Fruit fly (Drosophila melanogaster) whole organism, embryonic: ENCODE data around the gene Atx-1.
A peak's percentile ranks its signal among the peaks of the same experiment; 100 is the strongest.

Experiments
- ATbp ChIP-seq: fragments of 200-800 bp; sonication (Bioruptor generic); optimal IDR thresholded peaks from 2 replicates; lab custom pipeline; 2017; ENCODE audit warnings: missing biosample characterization, mild to moderate bottlenecking, missing genetic modification characterization, missing genetic modification reagents
- Blimp-1 ChIP-seq: fragments of 200-800 bp; sonication (Bioruptor generic); optimal IDR thresholded peaks from 3 replicates; lab custom pipeline; 2018; ENCODE audit warnings: missing biosample characterization, missing genetic modification characterization, mild to moderate bottlenecking, moderate library complexity, missing genetic modification reagents
- CG10147 ChIP-seq: fragments of 200-800 bp; sonication (Bioruptor generic); optimal IDR thresholded peaks from 2 replicates; lab custom pipeline; 2019; ENCODE audit warnings: missing biosample characterization, mild to moderate bottlenecking, missing genetic modification characterization, moderate library complexity
- CG10267 ChIP-seq: fragments of 200-800 bp; sonication (Bioruptor generic); optimal IDR thresholded peaks from 2 replicates; lab custom pipeline; 2018; ENCODE audit warnings: missing biosample characterization, mild to moderate bottlenecking, missing genetic modification characterization, moderate library complexity
- CG10274 ChIP-seq: fragments of 200-800 bp; sonication (Bioruptor generic); optimal IDR thresholded peaks from 3 replicates; lab custom pipeline; 2017; ENCODE audit warnings: missing biosample characterization, mild to moderate bottlenecking, missing genetic modification characterization
- CG10959 ChIP-seq: fragments of 200-800 bp; sonication (Bioruptor generic); IDR thresholded peaks from 2 replicates; pipeline ENCODE4 v1.3.6; 2022; ENCODE audit warnings: missing biosample characterization, missing genetic modification characterization
- CG11085 ChIP-seq: fragments of 200-800 bp; sonication (Bioruptor generic); IDR thresholded peaks from 2 replicates; pipeline ENCODE4 v1.3.6; 2022; ENCODE audit warnings: missing biosample characterization, missing genetic modification characterization
- CG12071 ChIP-seq: fragments of 200-800 bp; sonication (Bioruptor generic); optimal IDR thresholded peaks from 3 replicates; lab custom pipeline; 2018; ENCODE audit warnings: missing biosample characterization, mild to moderate bottlenecking, missing genetic modification characterization
- CG12104 ChIP-seq: fragments of 200-800 bp; sonication (Bioruptor generic); optimal IDR thresholded peaks from 3 replicates; lab custom pipeline; 2016; ENCODE audit warnings: missing biosample characterization, missing genetic modification characterization
- CG13624 ChIP-seq: fragments of 200-800 bp; sonication (Bioruptor generic); optimal IDR thresholded peaks from 2 replicates; lab custom pipeline; 2016; ENCODE audit warnings: missing biosample characterization, missing genetic modification characterization
- CG15696 ChIP-seq: fragments of 200-800 bp; sonication (Bioruptor generic); optimal IDR thresholded peaks from 2 replicates; lab custom pipeline; 2019; ENCODE audit warnings: missing biosample characterization, mild to moderate bottlenecking, missing genetic modification characterization, moderate library complexity
- CG16813 ChIP-seq: fragments of 200-800 bp; sonication (Bioruptor generic); IDR thresholded peaks from 3 replicates; pipeline ENCODE4 v1.3.6; 2022; ENCODE audit warnings: missing biosample characterization, missing genetic modification characterization; ENCODE audit not compliant: partially characterized antibody
- CG17328 ChIP-seq: fragments of 200-800 bp; sonication (Bioruptor generic); IDR thresholded peaks from 2 replicates; pipeline ENCODE4 v1.3.6; 2022; ENCODE audit warnings: missing biosample characterization, missing genetic modification characterization
- CG17829 ChIP-seq: fragments of 200-800 bp; optimal IDR thresholded peaks from 2 replicates; lab custom pipeline; 2019; ENCODE audit warnings: missing biosample characterization, mild to moderate bottlenecking, missing genetic modification characterization, moderate library complexity
- CG17912 ChIP-seq: fragments of 200-800 bp; sonication (Bioruptor generic); optimal IDR thresholded peaks from 2 replicates; lab custom pipeline; 2018; ENCODE audit warnings: missing biosample characterization, mild to moderate bottlenecking, missing genetic modification characterization
- CG30403 ChIP-seq: fragments of 200-800 bp; sonication (Bioruptor generic); optimal IDR thresholded peaks from 3 replicates; lab custom pipeline; 2016; ENCODE audit warnings: missing biosample characterization, missing genetic modification characterization
- CG32532 ChIP-seq: fragments of 200-800 bp; sonication (Bioruptor generic); IDR thresholded peaks from 2 replicates; pipeline ENCODE4 v1.3.6; 2022; ENCODE audit warnings: missing biosample characterization, missing genetic modification characterization
- CG32772 ChIP-seq: fragments of 200-800 bp; sonication (Bioruptor generic); IDR thresholded peaks from 2 replicates; pipeline ENCODE4 v1.3.6; 2022; ENCODE audit warnings: missing biosample characterization, missing genetic modification characterization
- CG3726 ChIP-seq: fragments of 200-800 bp; sonication (Bioruptor generic); IDR thresholded peaks from 3 replicates; pipeline ENCODE4, ENCODE4 v1.3.6; 2022; ENCODE audit warnings: missing biosample characterization, missing genetic modification characterization
- CG7357 ChIP-seq: fragments of 200-800 bp; sonication (Bioruptor generic); IDR thresholded peaks from 3 replicates; pipeline ENCODE4 v1.3.6; 2022; ENCODE audit warnings: missing biosample characterization, missing genetic modification characterization
- CG8944 ChIP-seq: fragments of 200-800 bp; sonication (Bioruptor generic); optimal IDR thresholded peaks from 3 replicates; lab custom pipeline; 2016; ENCODE audit warnings: missing biosample characterization, missing genetic modification characterization
- CG9215 ChIP-seq: fragments of 200-800 bp; sonication (Bioruptor generic); IDR thresholded peaks from 2 replicates; pipeline ENCODE4 v1.3.6; 2022; ENCODE audit warnings: missing biosample characterization, missing genetic modification characterization
- Camta ChIP-seq: fragments of 200-800 bp; sonication (Bioruptor generic); optimal IDR thresholded peaks from 2 replicates; lab custom pipeline; 2016; ENCODE audit warnings: missing biosample characterization, missing genetic modification characterization
- CkIIα-i1 ChIP-seq: fragments of 200-800 bp; sonication (Bioruptor generic); IDR thresholded peaks from 2 replicates; pipeline ENCODE4 v1.3.6; 2022; ENCODE audit warnings: missing biosample characterization, missing genetic modification characterization
- Hr39 ChIP-seq: fragments of >200 bp; optimal IDR thresholded peaks from 2 replicates; lab custom pipeline; 2017
- Lhr ChIP-seq: fragments of 200-800 bp; sonication (Bioruptor generic); optimal IDR thresholded peaks from 3 replicates; lab custom pipeline; 2017; ENCODE audit warnings: mild to moderate bottlenecking, missing biosample characterization, missing genetic modification reagents, missing genetic modification characterization
- Mes4 ChIP-seq: fragments of 200-800 bp; sonication (Bioruptor generic); optimal IDR thresholded peaks from 2 replicates; lab custom pipeline; 2016; ENCODE audit warnings: missing biosample characterization, missing genetic modification characterization
- Optix ChIP-seq: fragments of 200-800 bp; sonication (Bioruptor generic); IDR thresholded peaks from 3 replicates; pipeline ENCODE4 v1.3.6; 2022; ENCODE audit warnings: missing biosample characterization, missing genetic modification characterization
- Poxn ChIP-seq: fragments of 200-800 bp; sonication (Bioruptor generic); IDR thresholded peaks from 2 replicates; pipeline ENCODE4 v1.3.6; 2022; ENCODE audit warnings: missing biosample characterization, missing genetic modification characterization
- Six4 ChIP-seq: fragments of 200-800 bp; sonication (Bioruptor generic); optimal IDR thresholded peaks from 2 replicates; lab custom pipeline; 2016; ENCODE audit warnings: missing biosample characterization, missing genetic modification characterization
- Ssrp ChIP-seq: fragments of 200-800 bp; sonication (Bioruptor generic); optimal IDR thresholded peaks from 2 replicates; lab custom pipeline; 2018; ENCODE audit warnings: missing biosample characterization, mild to moderate bottlenecking, missing genetic modification characterization, moderate library complexity
- Vsx1 ChIP-seq: fragments of 200-800 bp; sonication (Bioruptor generic); optimal IDR thresholded peaks from 2 replicates; lab custom pipeline; 2017; ENCODE audit warnings: missing biosample characterization, mild to moderate bottlenecking, missing genetic modification characterization, missing genetic modification reagents
- amos ChIP-seq: fragments of 200-800 bp; sonication (Bioruptor generic); IDR thresholded peaks from 2 replicates; pipeline ENCODE4 v1.3.6; 2022; ENCODE audit warnings: missing biosample characterization, missing genetic modification characterization; ENCODE audit not compliant: partially characterized antibody
- bbx ChIP-seq: fragments of 200-800 bp; sonication (Bioruptor generic); IDR thresholded peaks from 2 replicates; pipeline ENCODE4 v1.3.6; 2022; ENCODE audit warnings: missing biosample characterization, missing genetic modification characterization; ENCODE audit not compliant: partially characterized antibody
- chm ChIP-seq: fragments of 200-800 bp; sonication (Bioruptor generic); IDR thresholded peaks from 2 replicates; pipeline ENCODE4 v1.3.6; 2022; ENCODE audit warnings: missing biosample characterization, missing genetic modification characterization
- fd3F ChIP-seq: fragments of 200-800 bp; sonication (Bioruptor generic); optimal IDR thresholded peaks from 2 replicates; lab custom pipeline; 2018; ENCODE audit warnings: missing biosample characterization, mild to moderate bottlenecking, missing genetic modification characterization, moderate library complexity
- fd64A ChIP-seq: fragments of 200-800 bp; sonication (Bioruptor generic); optimal IDR thresholded peaks from 3 replicates; lab custom pipeline; 2018; ENCODE audit warnings: missing biosample characterization, mild to moderate bottlenecking, missing genetic modification characterization
- ftz-f1 ChIP-seq: fragments of 200-800 bp; sonication (Bioruptor generic); optimal IDR thresholded peaks from 2 replicates; lab custom pipeline; 2016; ENCODE audit warnings: missing biosample characterization, missing genetic modification characterization
- grn ChIP-seq: fragments of 200-800 bp; sonication (Bioruptor generic); optimal IDR thresholded peaks from 3 replicates; lab custom pipeline; 2017; ENCODE audit warnings: missing biosample characterization, missing genetic modification characterization
- gro ChIP-seq: fragments of 200-800 bp; sonication (Bioruptor generic); optimal IDR thresholded peaks from 2 replicates; lab custom pipeline; 2016; ENCODE audit warnings: missing biosample characterization, missing genetic modification characterization
- insv ChIP-seq, 2 experiments: fragments of 200-800 bp; sonication (Bioruptor generic); optimal IDR thresholded peaks; 3 replicates each; lab custom pipeline; 2016 to 2018; ENCODE audit warnings: missing biosample characterization in 2 of 2, missing genetic modification characterization in 2 of 2
- inv ChIP-seq: fragments of 200-800 bp; sonication (Bioruptor generic); IDR thresholded peaks from 2 replicates; pipeline ENCODE4 v1.3.6; 2022; ENCODE audit warnings: missing biosample characterization, missing genetic modification characterization; ENCODE audit not compliant: partially characterized antibody
- jing ChIP-seq: fragments of 200-800 bp; sonication (Bioruptor generic); optimal IDR thresholded peaks from 2 replicates; lab custom pipeline; 2018; ENCODE audit warnings: missing biosample characterization, mild to moderate bottlenecking, missing genetic modification characterization
- sima ChIP-seq: fragments of 200-800 bp; sonication (Bioruptor generic); optimal IDR thresholded peaks from 2 replicates; lab custom pipeline; 2016; ENCODE audit warnings: missing biosample characterization, missing genetic modification characterization
- sna ChIP-seq: fragments of 200-800 bp; sonication (Bioruptor generic); IDR thresholded peaks from 2 replicates; pipeline ENCODE4 v1.3.6; 2022; ENCODE audit warnings: missing biosample characterization, missing genetic modification characterization; ENCODE audit not compliant: partially characterized antibody
- tin ChIP-seq: fragments of 200-800 bp; sonication (Bioruptor generic); optimal IDR thresholded peaks from 3 replicates; lab custom pipeline; 2016; ENCODE audit warnings: missing biosample characterization, missing genetic modification characterization
- twi ChIP-seq: fragments of 200-800 bp; optimal IDR thresholded peaks from 2 replicates; lab custom pipeline; 2019; ENCODE audit warnings: missing biosample characterization, mild to moderate bottlenecking, missing genetic modification characterization, moderate library complexity
- unc-4 ChIP-seq: fragments of 200-800 bp; sonication (Bioruptor generic); IDR thresholded peaks from 2 replicates; pipeline ENCODE4 v1.3.6; 2022; ENCODE audit warnings: missing biosample characterization, missing genetic modification characterization; ENCODE audit not compliant: partially characterized antibody
- vfl ChIP-seq: fragments of 200-800 bp; sonication (Bioruptor generic); optimal IDR thresholded peaks from 2 replicates; lab custom pipeline; 2016; ENCODE audit warnings: missing biosample characterization, missing genetic modification characterization
- wek ChIP-seq: fragments of 200-800 bp; sonication (Bioruptor generic); optimal IDR thresholded peaks from 3 replicates; lab custom pipeline; 2018; ENCODE audit warnings: missing biosample characterization, mild to moderate bottlenecking, missing genetic modification characterization, moderate library complexity
- zf30C ChIP-seq: fragments of 200-800 bp; sonication (Bioruptor generic); optimal IDR thresholded peaks from 3 replicates; lab custom pipeline; 2018; ENCODE audit warnings: missing biosample characterization, mild to moderate bottlenecking, missing genetic modification characterization

Gene Atx-1

DNA sequence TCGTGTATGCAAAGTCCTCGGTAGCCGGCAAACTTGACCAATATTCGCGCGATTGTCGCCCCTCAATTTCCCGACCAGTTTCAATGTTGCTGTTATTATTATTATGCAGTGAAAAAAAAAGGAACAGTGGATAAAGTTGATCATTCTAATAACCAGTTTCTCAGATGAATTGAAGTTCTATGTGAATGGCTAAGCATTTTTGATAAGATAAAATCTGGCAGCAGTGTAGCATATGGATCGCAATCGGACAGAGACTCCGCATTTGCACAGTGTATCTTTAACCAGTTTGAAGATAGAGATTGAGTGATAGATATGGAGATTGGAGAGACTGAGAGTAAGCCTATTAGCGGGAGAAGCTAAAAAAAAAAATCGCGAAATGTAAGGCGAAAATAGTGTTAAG lies 29.6 kb upstream of the Atx-1 start (continued):
- peak; percentile 59 for TF ChIP-seq CG32772 (GFP tag; lab: Robert Waterston, UW)
- no peak for TF ChIP-seq amos (GFP tag; lab: Robert Waterston, UW)
- peak; percentile 75 for TF ChIP-seq CG30403 (GFP tag; lab: Kevin White, UChicago)
- TF ChIP-seq CG15696 (tag; lab: Kevin White, UChicago) = no peak
- no peak for TF ChIP-seq CG10959 (GFP tag; lab: Robert Waterston, UW)
- TF ChIP-seq unc-4 (GFP tag; lab: Robert Waterston, UW) = no peak
- peak; percentile 51 for TF ChIP-seq Camta (GFP tag; lab: Kevin White, UChicago)
- peak; percentile 65 for TF ChIP-seq Optix
- peak; percentile 50 for TF ChIP-seq Blimp-1 (GFP tag; lab: Kevin White, UChicago)
- TF ChIP-seq CG17829 (tag; lab: Kevin White, UChicago) = no peak
- TF ChIP-seq Hr39 (lab: Kevin White, UChicago) = no peak
- peak; percentile 37 for TF ChIP-seq sima (GFP tag; lab: Kevin White, UChicago)
- no peak for TF ChIP-seq twi (tag; lab: Kevin White, UChicago)
- peak; percentile 80 for TF ChIP-seq CG12071 (GFP tag; lab: Kevin White, UChicago)
- peak; percentile 68 for TF ChIP-seq CG17328 (GFP tag; lab: Robert Waterston, UW)
- no peak for TF ChIP-seq Lhr (GFP tag; lab: Kevin White, UChicago)
- peak; percentile 62 for TF ChIP-seq ATbp (GFP tag; lab: Kevin White, UChicago)
- peak; percentile 69 for TF ChIP-seq CG8944 (GFP tag; lab: Kevin White, UChicago)
- peak; percentile 73 for TF ChIP-seq tin (GFP tag; lab: Kevin White, UChicago)
- peak; percentile 89 for TF ChIP-seq CG32532
- TF ChIP-seq CG13624 = peak; percentile 64
- peak; percentile 59; the same call in 1 of the 2 replicates for TF ChIP-seq chm (GFP tag; lab: Robert Waterston, UW)
- peak; percentile 67 for TF ChIP-seq grn (GFP tag; lab: Kevin White, UChicago)
- no peak for TF ChIP-seq inv
- peak; percentile 32 for TF ChIP-seq Mes4 (GFP tag; lab: Kevin White, UChicago)
- peak; percentile 49 for TF ChIP-seq CG12104 (GFP tag; lab: Kevin White, UChicago)
- peak; percentile 29 for TF ChIP-seq CG10267 (tag; lab: Kevin White, UChicago)
- no peak for TF ChIP-seq fd64A
- TF ChIP-seq insv (GFP tag; optimal IDR thresholded peaks at IDR 0.05; lab: Kevin White, UChicago) = no peak
- TF ChIP-seq CG11085 (GFP tag; lab: Robert Waterston, UW) = peak; percentile 70
- no peak for TF ChIP-seq ftz-f1 (GFP tag; lab: Kevin White, UChicago)
- no peak for TF ChIP-seq sna (GFP tag; lab: Robert Waterston, UW)
- TF ChIP-seq Vsx1 (GFP tag; lab: Kevin White, UChicago) = peak; percentile 14
- no peak for TF ChIP-seq zf30C
- no peak for TF ChIP-seq Poxn (GFP tag; lab: Robert Waterston, UW)
- TF ChIP-seq gro (GFP tag; lab: Kevin White, UChicago) = peak; percentile 84
- peak; percentile 40; the same call in 1 of the 2 replicates for TF ChIP-seq CkIIα-i1 (GFP tag; lab: Robert Waterston, UW)
- peak; percentile 69 for TF ChIP-seq fd3F (GFP tag; lab: Kevin White, UChicago)
- peak; percentile 67 for TF ChIP-seq jing (GFP tag; lab: Kevin White, UChicago)
- peak; percentile 68 for TF ChIP-seq CG9215 (GFP tag; lab: Robert Waterston, UW)
- peak; percentile 58 for TF ChIP-seq Ssrp
- peak; percentile 46 for TF ChIP-seq wek
- TF ChIP-seq bbx (GFP tag; lab: Robert Waterston, UW) = no peak
- TF ChIP-seq CG10147 (GFP tag; lab: Kevin White, UChicago) = peak; percentile 60
- TF ChIP-seq CG17912 = no peak
- TF ChIP-seq vfl = peak; percentile 35
- TF ChIP-seq CG16813 = no peak
- peak; percentile 43; the same call in 1 of the 3 replicates for TF ChIP-seq CG7357
- TF ChIP-seq CG3726 = no peak
- peak; percentile 43 for TF ChIP-seq CG10274 (GFP tag; lab: Kevin White, UChicago)
- peak; percentile 36 for TF ChIP-seq Six4 (GFP tag; lab: Kevin White, UChicago)
